Worm (Caenorhabditis elegans) whole organism, L4 larva: ENCODE measurements around the gene meg-1.

ENCODE experiments used
- D1046.2 ChIP-seq: fragments of 200-800 bp; sonication (Bioruptor generic); IDR thresholded peaks from 2 replicates; pipeline ENCODE4 v1.3.6; 2022; ENCODE audit warnings: missing genetic modification characterization, missing compliant biosample characterization
- R02D3.7 ChIP-seq: fragments of 150-350 bp; sonication (generic microtip); optimal IDR thresholded peaks from 3 replicates; lab custom pipeline; 2014; ENCODE audit warnings: missing biosample characterization, missing genetic modification characterization
- jun-1 ChIP-seq: fragments of 150-350 bp; optimal IDR thresholded peaks from 2 replicates; lab custom pipeline; 2014; ENCODE audit warnings: missing biosample characterization, missing genetic modification reagents, missing genetic modification characterization
- lin-39 ChIP-seq: fragments of 150-350 bp; optimal IDR thresholded peaks from 2 replicates; lab custom pipeline; 2014; ENCODE audit warnings: missing biosample characterization, missing genetic modification reagents, missing genetic modification characterization
- mdl-1 ChIP-seq, 2 experiments: fragments of 150-350 bp in 1 of 2; sonication (generic microtip) in 1 of 2; optimal IDR thresholded peaks; 2 replicates each; lab custom pipeline; 2014 to 2017; ENCODE audit warnings: missing biosample characterization in 2 of 2, missing genetic modification characterization in 2 of 2
- nhr-10 ChIP-seq: fragments of 150-350 bp; optimal IDR thresholded peaks from 2 replicates; lab custom pipeline; 2014; ENCODE audit warnings: missing biosample characterization, missing genetic modification characterization
- nhr-76 ChIP-seq: fragments of 150-350 bp; optimal IDR thresholded peaks from 2 replicates; lab custom pipeline; 2014; ENCODE audit warnings: missing biosample characterization, missing genetic modification characterization
- pqm-1 ChIP-seq: sonication (generic microtip); optimal IDR thresholded peaks from 2 replicates; lab custom pipeline; 2017; ENCODE audit warnings: missing biosample characterization, missing genetic modification characterization
- skn-1 ChIP-seq: fragments of 150-350 bp; optimal IDR thresholded peaks from 2 replicates; lab custom pipeline; 2014; ENCODE audit warnings: missing biosample characterization, missing genetic modification characterization
- unc-39 ChIP-seq: sonication (generic microtip); optimal IDR thresholded peaks from 2 replicates; lab custom pipeline; 2017; ENCODE audit warnings: missing biosample characterization, missing genetic modification characterization
- zag-1 ChIP-seq: fragments of 150-350 bp; optimal IDR thresholded peaks from 2 replicates; lab custom pipeline; 2014; ENCODE audit warnings: missing biosample characterization, missing genetic modification characterization
- zip-11 ChIP-seq: fragments of 200-800 bp; sonication (Bioruptor generic); IDR thresholded peaks from 2 replicates; pipeline ENCODE4 v1.3.6; 2022; ENCODE audit warnings: missing genetic modification characterization, missing compliant biosample characterization

DNA sequence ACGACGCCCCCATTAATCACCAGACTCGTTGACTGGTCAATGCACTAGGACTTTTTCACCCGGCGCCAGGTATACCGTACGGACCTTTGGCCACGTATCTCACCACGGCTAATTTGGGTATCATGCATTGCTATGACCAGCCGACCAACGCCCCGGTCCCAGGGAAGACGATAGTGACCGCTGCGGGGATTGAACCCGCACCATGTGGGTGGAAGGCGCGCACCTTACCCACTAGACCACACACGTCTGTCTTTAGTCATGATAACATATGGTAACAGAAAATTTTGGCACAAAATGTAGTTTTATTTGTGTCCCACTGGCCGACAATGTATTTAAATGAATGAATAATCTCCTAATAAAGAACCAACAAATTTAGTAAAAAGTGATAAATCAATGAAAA lies 43.2 kb downstream of the meg-1 start:
- TF ChIP-seq zag-1 (tag; lab: Kevin White, UChicago) = no peak
- no peak for TF ChIP-seq nhr-10 (tag; lab: Kevin White, UChicago)
- TF ChIP-seq D1046.2 (GFP tag; lab: Robert Waterston, UW) = no peak
- TF ChIP-seq zip-11 (GFP tag; lab: Robert Waterston, UW) = no peak
- TF ChIP-seq R02D3.7 (tag; lab: Kevin White, UChicago) = no peak
- no peak for TF ChIP-seq skn-1 (tag; lab: Kevin White, UChicago)
- no peak for TF ChIP-seq mdl-1 (tag; optimal IDR thresholded peaks at IDR 0.05; lab: Kevin White, UChicago)
- no peak for TF ChIP-seq jun-1 (tag; lab: Kevin White, UChicago)
- TF ChIP-seq nhr-76 = no peak
- TF ChIP-seq pqm-1 (tag; lab: Kevin White, UChicago) = no peak
- TF ChIP-seq lin-39 = no peak
- no peak for TF ChIP-seq unc-39
